Worm (Caenorhabditis elegans): ENCODE results near the gene F21C10.5.

ce11 chrV:9101062-9101461 lies 24.4 kb upstream of the F21C10.5 start, which contains the start of gene frpr-6:
- TF ChIP-seq lsy-2 (tag; optimal IDR thresholded peaks at IDR 0.05) (no peak), pha-4 (tag; optimal IDR thresholded peaks at IDR 0.05) (no peak), hlh-1 (tag; optimal IDR thresholded peaks at IDR 0.05) (no peak), snpc-4 (tag; optimal IDR thresholded peaks at IDR 0.05) (no peak), elt-1 (tag; optimal IDR thresholded peaks at IDR 0.05; ENCODE audit: borderline replicate concordance, insufficient read depth) (no peak), ztf-11 (tag; optimal IDR thresholded peaks at IDR 0.05) (no peak), nhr-76 (tag; optimal IDR thresholded peaks at IDR 0.05) (no peak), sptf-1 (tag; optimal IDR thresholded peaks at IDR 0.05) (no peak), blmp-1 (tag; optimal IDR thresholded peaks at IDR 0.05) (no peak)
